Fruit fly (Drosophila melanogaster): ENCODE data around the gene Trim9.

dm6 chr2L:10534022-10534421 lies 10.7 kb upstream of the Trim9 start, which contains the start of gene CG18302:
- TF ChIP-seq psq (optimal IDR thresholded peaks at IDR 0.05) (no peak), Sin3A (optimal IDR thresholded peaks at IDR 0.05) (no peak)
